Worm (Caenorhabditis elegans): ENCODE results near the gene R02F11.2.

The R02F11.2 gene

DNA sequence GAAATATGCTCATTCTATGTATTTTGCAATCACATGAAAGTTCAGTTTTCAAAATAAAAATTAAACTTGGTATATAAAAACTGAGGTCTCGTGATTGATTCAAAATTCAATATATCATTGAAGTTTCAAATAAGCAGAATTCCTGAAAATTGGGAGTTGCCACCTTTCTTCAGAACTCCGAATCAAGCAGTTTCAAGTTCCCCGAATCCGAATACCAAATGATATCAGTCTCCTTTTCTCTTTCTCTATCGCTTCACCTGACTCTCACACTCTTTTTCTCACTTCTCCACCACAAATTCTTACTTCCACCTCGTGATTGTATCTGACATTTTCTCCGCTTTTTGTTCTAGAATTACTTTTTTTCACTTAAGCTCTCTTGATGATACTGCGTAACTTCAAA is at the start of gene R02F11.2:
Gene R02F11.2 (plus strand): TSS at position 292 of the 400 bp plus-strand sequence.
- TF ChIP-seq nhr-11 (tag; optimal IDR thresholded peaks at IDR 0.05) (peak; percentile 45), fkh-10 (GFP tag; optimal IDR thresholded peaks at IDR 0.05) (no peak)

- no peak for TF ChIP-seq lsy-12 (tag; optimal IDR thresholded peaks at IDR 0.05)
- TF ChIP-seq hmg-11 (tag; optimal IDR thresholded peaks at IDR 0.05) = no peak
- TF ChIP-seq elt-1 (tag; optimal IDR thresholded peaks at IDR 0.05) = no peak
- TF ChIP-seq ceh-9 (tag; optimal IDR thresholded peaks at IDR 0.05) = no peak
- no peak for TF ChIP-seq ceh-28 (tag; optimal IDR thresholded peaks at IDR 0.05)
These were observed 49.1 kb upstream of the R02F11.2 start, which contains the start of gene C18G1.7 for ce11 chrV:4745269-4745668. Gene C18G1.7, plus strand, starts transcription at chrV:4745569.

ce11 chrV:4750294-4750693 is 44.1 kb upstream of the R02F11.2 start, which contains the start of gene C18G1.6:
Gene C18G1.6, plus strand, starts transcription at chrV:4750594.
- TF ChIP-seq nhr-67 (tag; optimal IDR thresholded peaks at IDR 0.05) (no peak), pha-4 (tag; optimal IDR thresholded peaks at IDR 0.05) (no peak), skn-1 (tag; optimal IDR thresholded peaks at IDR 0.05) (no peak), pqm-1 (tag; optimal IDR thresholded peaks at IDR 0.05) (no peak), unc-39 (tag; optimal IDR thresholded peaks at IDR 0.05) (no peak), ama-1 (optimal IDR thresholded peaks at IDR 0.05) (no peak), ZK546.5 (tag; optimal IDR thresholded peaks at IDR 0.05) (no peak), fos-1 (tag; optimal IDR thresholded peaks at IDR 0.05) (no peak), elt-2 (tag; optimal IDR thresholded peaks at IDR 0.05) (no peak), egl-5 (tag; optimal IDR thresholded peaks at IDR 0.05) (no peak), ceh-9 (tag; optimal IDR thresholded peaks at IDR 0.05) (no peak), fkh-2 (tag; optimal IDR thresholded peaks at IDR 0.05) (no peak), ceh-82 (tag; optimal IDR thresholded peaks at IDR 0.05) (no peak), nhr-11 (tag; optimal IDR thresholded peaks at IDR 0.05) (no peak), nhr-77 (tag; optimal IDR thresholded peaks at IDR 0.05) (no peak), sea-2 (GFP tag; optimal IDR thresholded peaks at IDR 0.05) (no peak), elt-1 (tag; optimal IDR thresholded peaks at IDR 0.05) (no peak), snpc-4 (tag; optimal IDR thresholded peaks at IDR 0.05) (no peak), nhr-237 (tag; optimal IDR thresholded peaks at IDR 0.05) (no peak)

ce11 chrV:4754123-4754522 is 40.3 kb upstream of the R02F11.2 start, which contains the start of gene hil-4:
Gene hil-4, plus strand, starts transcription at chrV:4754313.
- no peak for TF ChIP-seq ztf-4 (tag; optimal IDR thresholded peaks at IDR 0.05)
- no peak for TF ChIP-seq hmg-11 (tag; optimal IDR thresholded peaks at IDR 0.05)
- TF ChIP-seq snpc-4 (tag; optimal IDR thresholded peaks at IDR 0.05) = no peak
- no peak for TF ChIP-seq nhr-77 (tag; optimal IDR thresholded peaks at IDR 0.05)
- TF ChIP-seq egl-27 (tag; optimal IDR thresholded peaks at IDR 0.05) = no peak
- TF ChIP-seq nhr-12 (tag; optimal IDR thresholded peaks at IDR 0.05) = no peak
- TF ChIP-seq pqm-1 (tag; optimal IDR thresholded peaks at IDR 0.05) = no peak
- TF ChIP-seq ceh-16 (tag; optimal IDR thresholded peaks at IDR 0.05) = no peak
- no peak for TF ChIP-seq eor-1 (tag; optimal IDR thresholded peaks at IDR 0.05)
- no peak for TF ChIP-seq unc-39 (tag; optimal IDR thresholded peaks at IDR 0.05)
- no peak for TF ChIP-seq lin-15B (tag; optimal IDR thresholded peaks at IDR 0.05)
- no peak for TF ChIP-seq nhr-76 (tag; optimal IDR thresholded peaks at IDR 0.05)
- no peak for TF ChIP-seq daf-12 (tag; optimal IDR thresholded peaks at IDR 0.05)
- no peak for TF ChIP-seq nhr-11 (tag; optimal IDR thresholded peaks at IDR 0.05)
- no peak for TF ChIP-seq nhr-28 (tag; optimal IDR thresholded peaks at IDR 0.05)
- no peak for TF ChIP-seq egl-5 (tag; optimal IDR thresholded peaks at IDR 0.05)
- TF ChIP-seq nhr-67 (tag; optimal IDR thresholded peaks at IDR 0.05) = no peak

DNA sequence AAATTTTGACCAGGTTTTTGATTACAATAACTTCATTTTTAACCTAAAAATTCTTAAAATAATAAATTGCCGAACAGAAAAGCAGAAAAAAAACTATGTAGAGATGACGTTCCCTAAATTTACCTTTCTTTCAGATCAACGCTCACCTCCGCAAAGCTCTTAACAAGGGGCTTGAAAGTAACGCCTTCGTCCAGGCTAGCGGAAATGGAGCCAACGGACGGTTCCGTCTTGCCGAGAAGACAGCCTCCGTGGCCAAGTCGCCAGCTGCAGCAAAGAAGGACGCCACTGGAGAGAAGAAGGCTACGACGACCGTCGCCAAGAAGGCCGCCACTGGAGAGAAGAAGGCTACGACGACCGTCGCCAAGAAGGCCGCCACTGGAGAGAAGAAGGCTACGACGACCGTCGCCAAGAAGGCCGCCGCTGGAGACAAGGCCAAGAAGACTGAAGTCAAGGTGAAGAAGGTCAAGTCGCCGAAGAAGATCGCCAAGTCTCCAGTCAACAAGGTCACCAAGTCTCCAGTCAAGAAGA is 39.7 kb upstream of the R02F11.2 start:
- TF ChIP-seq nhr-237 (tag; optimal IDR thresholded peaks at IDR 0.05) (no peak), egl-5 (tag; optimal IDR thresholded peaks at IDR 0.05) (no peak), ceh-9 (tag; optimal IDR thresholded peaks at IDR 0.05) (no peak)

DNA sequence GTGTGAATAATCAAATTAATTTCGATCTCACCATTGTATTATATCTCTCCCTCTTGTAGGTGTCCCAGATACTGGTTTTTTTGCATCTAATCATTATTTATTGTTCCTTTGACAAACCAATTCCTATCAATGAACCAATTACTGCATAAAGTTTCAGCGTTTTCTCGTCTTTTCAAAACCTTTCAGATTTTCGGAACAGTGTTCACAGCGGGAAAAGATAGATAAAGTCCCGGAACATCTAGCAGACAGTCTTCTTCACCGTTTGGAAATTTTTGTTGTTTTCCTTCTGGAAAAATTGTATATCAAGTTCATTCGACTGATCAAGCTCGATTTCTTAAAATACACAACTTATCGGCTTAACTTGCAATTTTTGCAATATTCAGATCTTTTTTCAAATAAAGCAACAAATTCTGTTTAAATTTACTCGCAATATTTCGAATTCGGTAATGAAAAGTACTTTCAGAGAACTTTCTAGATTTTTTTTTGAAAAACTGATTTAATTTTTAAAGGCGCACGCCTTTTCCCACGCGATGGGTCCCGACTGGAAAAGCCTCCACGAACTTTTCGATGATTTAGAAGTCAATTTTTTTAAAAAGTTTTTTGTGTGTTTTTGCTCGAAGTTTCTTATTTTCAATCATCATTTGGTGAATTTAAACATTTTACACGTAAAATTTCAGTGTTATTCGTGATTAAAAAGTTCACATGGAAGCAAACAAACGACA is 38.9 kb upstream of the R02F11.2 start, which contains the start of gene pgl-3:
Gene pgl-3 (plus strand): TSS at position 672 of the 722 bp plus-strand sequence.
- TF ChIP-seq hmg-11 (tag; optimal IDR thresholded peaks at IDR 0.05) (no peak), ceh-9 (tag; optimal IDR thresholded peaks at IDR 0.05) (no peak), egl-27 (tag; optimal IDR thresholded peaks at IDR 0.05) (no peak), ceh-28 (tag; optimal IDR thresholded peaks at IDR 0.05) (no peak), lsy-12 (tag; optimal IDR thresholded peaks at IDR 0.05) (no peak), skn-1 (tag; optimal IDR thresholded peaks at IDR 0.05) (no peak), pha-4 (tag; optimal IDR thresholded peaks at IDR 0.05) (no peak), elt-2 (tag; optimal IDR thresholded peaks at IDR 0.05) (no peak), fkh-10 (GFP tag; optimal IDR thresholded peaks at IDR 0.05) (no peak), zag-1 (tag; optimal IDR thresholded peaks at IDR 0.05) (no peak), ztf-11 (tag; optimal IDR thresholded peaks at IDR 0.05) (no peak), egl-5 (tag; optimal IDR thresholded peaks at IDR 0.05) (no peak), eor-1 (tag; optimal IDR thresholded peaks at IDR 0.05) (no peak), snpc-4 (tag; optimal IDR thresholded peaks at IDR 0.05) (no peak), tbx-2 (tag; optimal IDR thresholded peaks at IDR 0.05) (no peak), jun-1 (tag; optimal IDR thresholded peaks at IDR 0.05) (no peak), pqm-1 (tag; optimal IDR thresholded peaks at IDR 0.05) (no peak), nhr-76 (tag; optimal IDR thresholded peaks at IDR 0.05) (no peak), nhr-77 (tag; optimal IDR thresholded peaks at IDR 0.05) (no peak)
